Fruit fly (Drosophila melanogaster) whole organism, embryonic: ENCODE measurements around the gene Lrch.

ENCODE experiments used
- Antp ChIP-seq: fragments of 200-800 bp; sonication (Bioruptor generic); optimal IDR thresholded peaks from 3 replicates; lab custom pipeline; 2016; ENCODE audit warnings: missing biosample characterization, missing genetic modification characterization
- Asciz ChIP-seq: fragments of 200-800 bp; sonication (Bioruptor generic); optimal IDR thresholded peaks from 2 replicates; lab custom pipeline; 2017; ENCODE audit warnings: missing biosample characterization, mild to moderate bottlenecking, missing genetic modification characterization, missing genetic modification reagents
- Blimp-1 ChIP-seq: fragments of 200-800 bp; sonication (Bioruptor generic); optimal IDR thresholded peaks from 3 replicates; lab custom pipeline; 2018; ENCODE audit warnings: missing biosample characterization, missing genetic modification characterization, mild to moderate bottlenecking, moderate library complexity, missing genetic modification reagents
- C15 ChIP-seq: fragments of 200-800 bp; sonication (Bioruptor generic); IDR thresholded peaks from 3 replicates; pipeline ENCODE4 v1.3.6; 2022; ENCODE audit warnings: missing biosample characterization, missing genetic modification characterization
- CG10462 ChIP-seq: fragments of 200-800 bp; sonication (Bioruptor generic); optimal IDR thresholded peaks from 2 replicates; lab custom pipeline; 2016; ENCODE audit warnings: missing biosample characterization, missing genetic modification characterization
- CG13296 ChIP-seq: fragments of 200-800 bp; sonication (Bioruptor generic); optimal IDR thresholded peaks from 3 replicates; lab custom pipeline; 2018; ENCODE audit warnings: missing biosample characterization, mild to moderate bottlenecking, missing genetic modification characterization
- CG15011 ChIP-seq: fragments of 200-800 bp; sonication (Bioruptor generic); optimal IDR thresholded peaks from 3 replicates; lab custom pipeline; 2018; ENCODE audit warnings: missing biosample characterization, mild to moderate bottlenecking, missing genetic modification characterization
- CG1529 ChIP-seq: fragments of 200-800 bp; sonication (Bioruptor generic); optimal IDR thresholded peaks from 3 replicates; lab custom pipeline; 2018; ENCODE audit warnings: missing biosample characterization, missing genetic modification characterization
- CG17328 ChIP-seq: fragments of 200-800 bp; sonication (Bioruptor generic); IDR thresholded peaks from 2 replicates; pipeline ENCODE4 v1.3.6; 2022; ENCODE audit warnings: missing biosample characterization, missing genetic modification characterization
- CG1832 ChIP-seq: fragments of 200-800 bp; sonication (Bioruptor generic); optimal IDR thresholded peaks from 2 replicates; lab custom pipeline; 2017; ENCODE audit warnings: missing biosample characterization, mild to moderate bottlenecking, missing genetic modification characterization, inconsistent platforms
- CG2129 ChIP-seq: fragments of 200-800 bp; sonication (Bioruptor generic); IDR thresholded peaks from 2 replicates; pipeline ENCODE4 v1.3.6; 2022; ENCODE audit warnings: missing biosample characterization, missing genetic modification characterization; ENCODE audit not compliant: partially characterized antibody
- CG2889 ChIP-seq: fragments of 200-800 bp; sonication (Bioruptor generic); IDR thresholded peaks from 3 replicates; pipeline ENCODE4 v1.3.6; 2022; ENCODE audit warnings: missing biosample characterization, missing genetic modification characterization
- CG31365 ChIP-seq: fragments of 200-800 bp; sonication (Bioruptor generic); optimal IDR thresholded peaks from 2 replicates; lab custom pipeline; 2018; ENCODE audit warnings: missing biosample characterization, mild to moderate bottlenecking, missing genetic modification characterization
- CG32532 ChIP-seq: fragments of 200-800 bp; sonication (Bioruptor generic); IDR thresholded peaks from 2 replicates; pipeline ENCODE4 v1.3.6; 2022; ENCODE audit warnings: missing biosample characterization, missing genetic modification characterization
- CG34422 ChIP-seq: fragments of 200-800 bp; sonication (Bioruptor generic); IDR thresholded peaks from 3 replicates; pipeline ENCODE4 v1.3.6; 2022; ENCODE audit warnings: missing biosample characterization, missing genetic modification characterization
- CG4730 ChIP-seq: fragments of 200-800 bp; sonication (Bioruptor generic); IDR thresholded peaks from 2 replicates; pipeline ENCODE4 v1.3.6; 2022; ENCODE audit warnings: missing biosample characterization, missing genetic modification characterization
- CG4820 ChIP-seq: fragments of 200-800 bp; sonication (Bioruptor generic); optimal IDR thresholded peaks from 3 replicates; lab custom pipeline; 2016; ENCODE audit warnings: missing biosample characterization, missing genetic modification characterization
- CG6689 ChIP-seq: fragments of 200-800 bp; sonication (Bioruptor generic); IDR thresholded peaks from 2 replicates; pipeline ENCODE4 v1.3.6; 2022; ENCODE audit warnings: missing biosample characterization, missing genetic modification characterization
- CG7357 ChIP-seq: fragments of 200-800 bp; sonication (Bioruptor generic); IDR thresholded peaks from 3 replicates; pipeline ENCODE4 v1.3.6; 2022; ENCODE audit warnings: missing biosample characterization, missing genetic modification characterization
- CG8359 ChIP-seq: fragments of 200-800 bp; sonication (Bioruptor generic); optimal IDR thresholded peaks from 2 replicates; lab custom pipeline; 2017; ENCODE audit warnings: missing biosample characterization, mild to moderate bottlenecking, missing genetic modification characterization, borderline replicate concordance
- CG9932 ChIP-seq: fragments of 200-800 bp; sonication (Bioruptor generic); IDR thresholded peaks from 2 replicates; pipeline ENCODE4 v1.3.6; 2022; ENCODE audit warnings: missing biosample characterization, missing genetic modification characterization
- HmgZ ChIP-seq: fragments of 200-800 bp; sonication (Bioruptor generic); optimal IDR thresholded peaks from 2 replicates; lab custom pipeline; 2018; ENCODE audit warnings: missing biosample characterization, mild to moderate bottlenecking, missing genetic modification characterization
- Hr78 ChIP-seq, 2 experiments: fragments of 200-800 bp in 1 of 2; fragments of >200 bp in 1 of 2; sonication (Bioruptor generic) in 1 of 2; optimal IDR thresholded peaks; 2 replicates each; lab custom pipeline; 2017 to 2019; ENCODE audit warnings: missing biosample characterization in 2 of 2, missing genetic modification characterization in 2 of 2, mild to moderate bottlenecking in 1 of 2, moderate library complexity in 1 of 2
- Lhr ChIP-seq: fragments of 200-800 bp; sonication (Bioruptor generic); optimal IDR thresholded peaks from 3 replicates; lab custom pipeline; 2017; ENCODE audit warnings: mild to moderate bottlenecking, missing biosample characterization, missing genetic modification reagents, missing genetic modification characterization
- MBD-R2 ChIP-seq: fragments of 200-800 bp; sonication (Bioruptor generic); IDR thresholded peaks from 2 replicates; pipeline ENCODE4 v1.3.6; 2022; ENCODE audit warnings: missing biosample characterization, missing genetic modification characterization
- MTF-1 ChIP-seq: fragments of 200-800 bp; sonication (Bioruptor generic); optimal IDR thresholded peaks from 2 replicates; lab custom pipeline; 2018; ENCODE audit warnings: missing biosample characterization, mild to moderate bottlenecking, missing genetic modification characterization, borderline replicate concordance
- Meics ChIP-seq: fragments of 200-800 bp; sonication (Bioruptor generic); optimal IDR thresholded peaks from 2 replicates; lab custom pipeline; 2017; ENCODE audit warnings: missing biosample characterization, mild to moderate bottlenecking, missing genetic modification characterization
- NC2β ChIP-seq: fragments of 200-800 bp; sonication (Bioruptor generic); optimal IDR thresholded peaks from 2 replicates; lab custom pipeline; 2016; ENCODE audit warnings: missing biosample characterization, missing genetic modification characterization
- Opbp ChIP-seq: fragments of 200-800 bp; sonication (Bioruptor generic); IDR thresholded peaks from 3 replicates; pipeline ENCODE4 v1.3.6; 2022; ENCODE audit warnings: missing biosample characterization, missing genetic modification characterization; ENCODE audit not compliant: partially characterized antibody
- Sox102F ChIP-seq: fragments of 200-800 bp; sonication (Bioruptor generic); optimal IDR thresholded peaks from 2 replicates; lab custom pipeline; 2018; ENCODE audit warnings: missing biosample characterization, mild to moderate bottlenecking, missing genetic modification characterization, moderate library complexity
- YL-1 ChIP-seq: fragments of 200-800 bp; sonication (Bioruptor generic); optimal IDR thresholded peaks from 3 replicates; lab custom pipeline; 2017; ENCODE audit warnings: missing biosample characterization, mild to moderate bottlenecking, missing genetic modification characterization
- ac ChIP-seq: fragments of 200-800 bp; sonication (Bioruptor generic); optimal IDR thresholded peaks from 3 replicates; lab custom pipeline; 2017; ENCODE audit warnings: missing biosample characterization, mild to moderate bottlenecking, missing genetic modification characterization
- caup ChIP-seq: fragments of 200-800 bp; sonication (Bioruptor generic); optimal IDR thresholded peaks from 3 replicates; lab custom pipeline; 2017; ENCODE audit warnings: missing biosample characterization, mild to moderate bottlenecking, missing genetic modification characterization, moderate library complexity; ENCODE audit not compliant: severe bottlenecking
- ci ChIP-seq: fragments of 200-800 bp; sonication (Bioruptor generic); IDR thresholded peaks from 3 replicates; pipeline ENCODE4 v1.3.6; 2022; ENCODE audit warnings: missing biosample characterization, missing genetic modification characterization
- da ChIP-seq: fragments of 200-800 bp; sonication (Bioruptor generic); optimal IDR thresholded peaks from 2 replicates; lab custom pipeline; 2016; ENCODE audit warnings: missing biosample characterization, missing genetic modification characterization
- dan ChIP-seq: fragments of 200-800 bp; sonication (Bioruptor generic); IDR thresholded peaks from 2 replicates; pipeline ENCODE4 v1.3.6; 2022; ENCODE audit warnings: missing biosample characterization, missing genetic modification characterization
- danr ChIP-seq: fragments of 200-800 bp; sonication (Bioruptor generic); IDR thresholded peaks from 2 replicates; pipeline ENCODE4 v1.3.6; 2022; ENCODE audit warnings: missing biosample characterization, missing genetic modification characterization
- en ChIP-seq: fragments of 200-800 bp; sonication (Bioruptor generic); optimal IDR thresholded peaks from 2 replicates; lab custom pipeline; 2016; ENCODE audit warnings: missing biosample characterization, missing genetic modification characterization
- gcm2 ChIP-seq: fragments of 200-800 bp; sonication (Bioruptor generic); optimal IDR thresholded peaks from 2 replicates; lab custom pipeline; 2016; ENCODE audit warnings: missing biosample characterization, missing genetic modification characterization
- lola ChIP-seq, 3 experiments: fragments of >200 bp in 2 of 3; fragments of 200-800 bp in 1 of 3; sonication (Bioruptor generic) in 1 of 3; optimal IDR thresholded peaks; 2 replicates each; lab custom pipeline; 2017 to 2019; ENCODE audit warnings: missing biosample characterization in 3 of 3, missing genetic modification characterization in 3 of 3, mild to moderate bottlenecking in 1 of 3, moderate library complexity in 1 of 3
- mam ChIP-seq: fragments of 200-800 bp; sonication (Bioruptor generic); optimal IDR thresholded peaks from 3 replicates; lab custom pipeline; 2016; ENCODE audit warnings: missing biosample characterization, missing genetic modification characterization
- odd ChIP-seq: fragments of 200-800 bp; sonication (Bioruptor generic); optimal IDR thresholded peaks from 2 replicates; lab custom pipeline; 2017; ENCODE audit warnings: missing biosample characterization, mild to moderate bottlenecking, missing genetic modification characterization
- pan ChIP-seq, 4 experiments: fragments of >200 bp in 3 of 4; fragments of 200-800 bp in 1 of 4; sonication (Bioruptor generic) in 1 of 4; optimal IDR thresholded peaks in 3 of 4; IDR thresholded peaks in 1 of 4; 2 replicates each; pipeline versions ENCODE4 v1.3.6 to Lab custom; 2017 to 2022; ENCODE audit warnings: missing biosample characterization in 2 of 4, missing genetic modification characterization in 2 of 4, mixed read lengths in 1 of 4
- ro ChIP-seq: fragments of 200-800 bp; sonication (Bioruptor generic); IDR thresholded peaks from 2 replicates; pipeline ENCODE4 v1.3.6; 2022; ENCODE audit warnings: missing biosample characterization, missing genetic modification characterization
- row ChIP-seq: fragments of 200-800 bp; sonication (Bioruptor generic); IDR thresholded peaks from 3 replicates; pipeline ENCODE4 v1.3.6; 2022; ENCODE audit warnings: missing biosample characterization, missing genetic modification characterization
- sd ChIP-seq: fragments of 200-800 bp; sonication (Bioruptor generic); optimal IDR thresholded peaks from 3 replicates; lab custom pipeline; 2018; ENCODE audit warnings: missing biosample characterization, mild to moderate bottlenecking, missing genetic modification characterization, moderate library complexity
- sim ChIP-seq: fragments of 200-800 bp; sonication (Bioruptor generic); IDR thresholded peaks from 2 replicates; pipeline ENCODE4 v1.3.6; 2022; ENCODE audit warnings: missing biosample characterization, missing genetic modification characterization
- sr ChIP-seq: fragments of 200-800 bp; sonication (Bioruptor generic); IDR thresholded peaks from 3 replicates; pipeline ENCODE4 v1.3.6; 2022; ENCODE audit warnings: missing biosample characterization, missing genetic modification characterization
- z ChIP-seq: fragments of 200-800 bp; sonication (Bioruptor generic); IDR thresholded peaks from 3 replicates; pipeline ENCODE4 v1.3.6; 2022; ENCODE audit warnings: missing biosample characterization, missing genetic modification characterization

The Lrch gene

DNA sequence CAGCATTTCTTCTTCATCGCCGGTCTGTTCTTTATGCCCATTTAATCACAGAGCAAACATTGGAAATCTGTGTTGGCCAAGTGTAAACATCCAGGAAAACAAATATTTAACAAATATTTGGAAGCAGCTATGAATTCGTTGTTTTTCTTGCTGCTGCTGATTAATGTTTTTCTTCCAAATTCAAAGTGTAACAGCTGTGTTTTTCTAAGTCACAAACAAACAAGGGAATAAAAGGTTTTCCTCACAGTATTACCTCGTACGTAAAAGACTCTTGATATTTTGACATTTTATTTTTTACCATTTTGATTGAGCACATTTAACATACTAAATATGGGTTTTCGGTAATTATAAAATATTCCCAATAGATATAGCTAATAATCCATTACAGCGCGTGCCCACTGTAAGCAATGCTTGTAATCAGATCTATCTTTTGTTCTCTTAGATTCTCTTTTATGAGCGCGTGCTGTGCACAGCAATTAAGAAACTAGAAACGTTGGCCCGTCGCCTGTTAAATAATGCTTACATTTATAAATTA lies 5.1 kb downstream of the Lrch start (continued):
- TF ChIP-seq NC2β (GFP tag; lab: Kevin White, UChicago) = peak; percentile 87
- peak; percentile 85 for TF ChIP-seq z (GFP tag; lab: Robert Waterston, UW)
- peak; percentile 91 for TF ChIP-seq mam (GFP tag; lab: Kevin White, UChicago)
- TF ChIP-seq CG8359 (GFP tag; lab: Kevin White, UChicago) = peak; percentile 95
- TF ChIP-seq Antp (GFP tag; lab: Kevin White, UChicago) = peak; percentile 93
- peak; percentile 95 for TF ChIP-seq Lhr (GFP tag; lab: Kevin White, UChicago)
- peak in 1 of 3 experiments; percentile 93 for TF ChIP-seq lola (GFP tag; optimal IDR thresholded peaks at IDR 0.05; lab: Kevin White, UChicago)
- peak; percentile 99 for TF ChIP-seq MTF-1 (GFP tag; lab: Kevin White, UChicago)
- TF ChIP-seq Hr78 (GFP tag; optimal IDR thresholded peaks at IDR 0.05; lab: Kevin White, UChicago) = peak in 1 of 2 experiments; percentile 76
- peak; percentile 95 for TF ChIP-seq Sox102F
- peak; percentile 60 for TF ChIP-seq ro (GFP tag; lab: Robert Waterston, UW)
- TF ChIP-seq CG15011 (GFP tag; lab: Kevin White, UChicago) = peak; percentile 99
- TF ChIP-seq CG34422 (GFP tag; lab: Robert Waterston, UW) = peak; percentile 95
- TF ChIP-seq CG32532 (GFP tag; lab: Robert Waterston, UW) = peak; percentile 94
- peak; percentile 88 for TF ChIP-seq danr
- TF ChIP-seq row (GFP tag; lab: Robert Waterston, UW) = peak; percentile 98
- peak; percentile 95 for TF ChIP-seq CG13296
- peak; percentile 64 for TF ChIP-seq ac (GFP tag; lab: Kevin White, UChicago)
- peak; percentile 94 for TF ChIP-seq CG2889
- peak; percentile 95 for TF ChIP-seq CG10462 (GFP tag; lab: Kevin White, UChicago)
- peak; percentile 91 for TF ChIP-seq CG9932 (GFP tag; lab: Robert Waterston, UW)
- peak; percentile 97 for TF ChIP-seq HmgZ (tag; lab: Kevin White, UChicago)
- TF ChIP-seq CG17328 (GFP tag; lab: Robert Waterston, UW) = peak; percentile 94
- TF ChIP-seq pan (optimal IDR thresholded peaks at IDR 0.05; lab: Kevin White, UChicago) = no peak
- peak in 1 of 2 experiments; percentile 97 for TF ChIP-seq pan (GFP tag; optimal IDR thresholded peaks at IDR 0.05 in 1 of 2, IDR thresholded peaks at IDR 0.05 in 1 of 2)
- no peak for TF ChIP-seq Opbp
- TF ChIP-seq Asciz (GFP tag; lab: Kevin White, UChicago) = peak; percentile 99
- TF ChIP-seq gcm2 (GFP tag; lab: Kevin White, UChicago) = peak; percentile 90
- TF ChIP-seq caup (GFP tag; lab: Kevin White, UChicago) = peak; percentile 99
- TF ChIP-seq CG4820 = peak; percentile 94
- TF ChIP-seq Meics = peak; percentile 95
- TF ChIP-seq en (GFP tag; lab: Kevin White, UChicago) = peak; percentile 98
- peak; percentile 69; the same call in 1 of the 3 replicates for TF ChIP-seq C15 (GFP tag; lab: Robert Waterston, UW)
- TF ChIP-seq CG6689 = peak; percentile 95
- TF ChIP-seq sim = peak; percentile 92
- TF ChIP-seq ci (GFP tag; lab: Robert Waterston, UW) = peak; percentile 95
- peak; percentile 93 for TF ChIP-seq odd (GFP tag; lab: Kevin White, UChicago)
- peak; percentile 92 for TF ChIP-seq CG31365 (tag; lab: Kevin White, UChicago)
- no peak for TF ChIP-seq CG2129 (GFP tag; lab: Robert Waterston, UW)
- TF ChIP-seq dan = no peak; the same call in 1 of the 2 replicates
- peak; percentile 100 for TF ChIP-seq YL-1 (GFP tag; lab: Kevin White, UChicago)
- no peak for TF ChIP-seq CG1832 (GFP tag; lab: Kevin White, UChicago)
- TF ChIP-seq CG7357 (GFP tag; lab: Robert Waterston, UW) = peak; percentile 87
- peak; percentile 95 for TF ChIP-seq sd
- peak; percentile 91 for TF ChIP-seq CG1529 (GFP tag; lab: Kevin White, UChicago)
- TF ChIP-seq CG4730 = peak; percentile 92
- TF ChIP-seq da (GFP tag; lab: Kevin White, UChicago) = peak; percentile 96
- TF ChIP-seq MBD-R2 (GFP tag; lab: Robert Waterston, UW) = peak; percentile 70; the same call in 1 of the 2 replicates
- peak; percentile 95 for TF ChIP-seq Blimp-1
- TF ChIP-seq sr = peak; percentile 88
